Worm (Caenorhabditis elegans): ENCODE measurements around the gene clpr-2.

ce11 chrII:1295776-1296175 lies 37.0 kb downstream of the clpr-2 start, which contains the start of gene Y57G7A.2:
- TF ChIP-seq bed-1 (GFP tag; IDR thresholded peaks at IDR 0.05) (no peak), ztf-6 (GFP tag; IDR thresholded peaks at IDR 0.05) (no peak), lag-1 (GFP tag; IDR thresholded peaks at IDR 0.05) (no peak), snpc-4 (GFP tag; optimal IDR thresholded peaks at IDR 0.05) (no peak), snpc-4 (tag; optimal IDR thresholded peaks at IDR 0.05) (no peak), F52B5.7 (tag; optimal IDR thresholded peaks at IDR 0.05) (no peak)

Measured in whole organism, young adult.